Worm (Caenorhabditis elegans) whole organism, L3 larva: ENCODE data around the gene snt-1.

Experiments
- fos-1 ChIP-seq: fragments of 150-350 bp; optimal IDR thresholded peaks from 2 replicates; lab custom pipeline; 2014; ENCODE audit warnings: missing biosample characterization, missing genetic modification characterization
- snpc-4 ChIP-seq: fragments of 150-350 bp; optimal IDR thresholded peaks from 2 replicates; lab custom pipeline; 2014; ENCODE audit warnings: missing biosample characterization, missing genetic modification characterization

DNA sequence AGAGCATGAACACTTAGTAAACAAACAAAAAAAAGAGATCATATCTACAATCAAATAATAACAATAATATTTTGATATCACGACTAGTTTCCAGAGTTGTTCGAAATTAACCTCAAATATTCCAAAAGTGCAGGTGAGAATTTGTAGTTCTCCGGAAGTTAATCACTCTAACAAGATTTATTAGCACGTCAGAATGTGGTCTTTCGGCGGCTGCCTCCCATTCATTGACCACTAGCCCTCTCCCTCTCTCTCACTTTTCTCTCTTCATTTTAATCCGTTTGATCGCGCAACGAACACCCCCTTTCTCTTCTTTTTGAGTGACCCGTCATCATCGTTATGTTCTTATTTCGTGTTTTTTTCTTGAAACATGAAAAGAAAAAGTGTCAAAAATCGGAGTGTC is 15.0 kb downstream of the snt-1 start:
- no peak for TF ChIP-seq fos-1 (tag; lab: Kevin White, UChicago)
- no peak for TF ChIP-seq snpc-4
